Worm (Caenorhabditis elegans) whole organism, young adult: Measurements from ENCODE around the gene F23D12.1.

Source experiments
- C17E4.6 ChIP-seq: fragments of 200-800 bp; sonication (Bioruptor generic); IDR thresholded peaks from 2 replicates; pipeline ENCODE4 v1.3.6; 2022; ENCODE audit warnings: missing genetic modification reagents, missing genetic modification characterization, missing compliant biosample characterization
- F22D6.2 ChIP-seq: sonication (generic microtip); optimal IDR thresholded peaks from 2 replicates; lab custom pipeline; 2016; ENCODE audit warnings: mild to moderate bottlenecking, missing genetic modification characterization, missing compliant biosample characterization
- attf-6 ChIP-seq: fragments of 200-800 bp; sonication (Bioruptor generic); IDR thresholded peaks from 2 replicates; pipeline ENCODE4 v1.3.6; 2022; ENCODE audit warnings: missing genetic modification reagents, missing genetic modification characterization, missing compliant biosample characterization
- hmg-20 ChIP-seq: fragments of 200-800 bp; sonication (Bioruptor generic); IDR thresholded peaks from 2 replicates; pipeline ENCODE4 v1.3.6; 2022; ENCODE audit warnings: missing genetic modification reagents, missing genetic modification characterization, missing compliant biosample characterization
- nfya-1 ChIP-seq: sonication (generic microtip); optimal IDR thresholded peaks from 2 replicates; lab custom pipeline; 2017; ENCODE audit warnings: antibody characterized with exemption, missing compliant biosample characterization, missing genetic modification characterization, borderline replicate concordance; ENCODE audit not compliant: insufficient read depth
- pha-4 ChIP-seq: fragments of 150-350 bp; sonication (generic microtip); optimal IDR thresholded peaks from 2 replicates; lab custom pipeline; 2014; ENCODE audit warnings: missing biosample characterization, missing genetic modification reagents, missing genetic modification characterization
- snpc-1.3 ChIP-seq: sonication (generic microtip); optimal IDR thresholded peaks from 2 replicates; lab custom pipeline; 2017; ENCODE audit warnings: missing genetic modification characterization, mild to moderate bottlenecking, missing compliant biosample characterization, antibody characterized with exemption, moderate library complexity, missing genotype, missing genetic modification reagents; ENCODE audit not compliant: insufficient read depth
- snpc-4 ChIP-seq, 5 experiments: fragments of 150-350 bp in 1 of 5; sonication (generic microtip) in 4 of 5; optimal IDR thresholded peaks; 2 replicates each; lab custom pipeline; 2014 to 2018; ENCODE audit warnings: missing genetic modification characterization in 5 of 5, missing biosample characterization in 3 of 5, antibody characterized with exemption in 2 of 5, mild to moderate bottlenecking in 2 of 5, missing compliant biosample characterization in 2 of 5, missing genotype in 2 of 5, moderate library complexity in 2 of 5, missing genetic modification reagents in 1 of 5
- unc-62 ChIP-seq: fragments of 150-350 bp; optimal IDR thresholded peaks from 2 replicates; lab custom pipeline; 2014; ENCODE audit warnings: missing biosample characterization, missing genetic modification reagents, missing genetic modification characterization

DNA sequence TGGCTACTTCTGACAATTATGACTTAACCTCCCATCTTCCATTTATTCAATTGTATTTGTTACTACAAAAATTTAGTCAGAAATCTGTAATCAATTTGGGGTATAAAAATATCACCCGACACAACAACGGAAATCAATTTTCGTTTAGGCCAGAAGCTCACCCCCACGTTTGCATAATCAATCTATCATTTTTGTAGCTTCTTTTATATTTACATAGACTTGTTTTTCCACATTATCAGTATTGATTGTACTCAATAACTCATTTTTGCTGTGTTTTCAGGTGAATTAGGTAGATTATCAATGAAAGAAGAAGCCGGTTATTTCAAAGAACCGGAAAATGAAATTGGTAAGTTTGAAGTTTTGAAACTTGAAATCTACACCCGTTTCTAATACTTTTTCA is 45.8 kb upstream of the F23D12.1 start, which contains the start of gene M163.5:
- TF ChIP-seq snpc-4 (GFP tag; optimal IDR thresholded peaks at IDR 0.05; lab: Kevin White, UChicago) = no peak
- TF ChIP-seq snpc-4 (tag; optimal IDR thresholded peaks at IDR 0.05; lab: Kevin White, UChicago) = no peak
- TF ChIP-seq snpc-1.3 = no peak
- no peak for TF ChIP-seq hmg-20 (GFP tag; lab: Robert Waterston, UW)
- no peak for TF ChIP-seq nfya-1 (tag; lab: Kevin White, UChicago)
- TF ChIP-seq pha-4 (tag; lab: Kevin White, UChicago) = no peak
- TF ChIP-seq C17E4.6 (GFP tag; lab: Robert Waterston, UW) = no peak
- no peak for TF ChIP-seq attf-6 (GFP tag; lab: Robert Waterston, UW)
- TF ChIP-seq unc-62 (GFP tag; lab: Kevin White, UChicago) = no peak
- no peak for TF ChIP-seq F22D6.2 (tag; lab: Kevin White, UChicago)
